Worm (Caenorhabditis elegans) whole organism, late embryonic: ENCODE data around the gene F19G12.1.

Experiments
- F13H6.1 ChIP-seq: sonication (generic microtip); optimal IDR thresholded peaks from 2 replicates; lab custom pipeline; 2016; ENCODE audit warnings: missing genetic modification characterization, missing compliant biosample characterization
- ama-1 ChIP-seq: fragments of 150-350 bp; optimal IDR thresholded peaks from 2 replicates; lab custom pipeline; 2014
- ceh-18 ChIP-seq: sonication (generic microtip); optimal IDR thresholded peaks from 2 replicates; lab custom pipeline; 2016; ENCODE audit warnings: missing genetic modification characterization, missing compliant biosample characterization
- fkh-10 ChIP-seq: fragments of 150-350 bp; optimal IDR thresholded peaks from 2 replicates; lab custom pipeline; 2014; ENCODE audit warnings: missing biosample characterization, missing genetic modification reagents, missing genetic modification characterization
- fkh-6 ChIP-seq: sonication (generic microtip); optimal IDR thresholded peaks from 2 replicates; lab custom pipeline; 2016; ENCODE audit warnings: missing genetic modification characterization, missing compliant biosample characterization
- nhr-11 ChIP-seq: fragments of 150-350 bp; optimal IDR thresholded peaks from 2 replicates; lab custom pipeline; 2014; ENCODE audit warnings: missing biosample characterization, missing genetic modification characterization
- pha-4 ChIP-seq: fragments of 150-350 bp; optimal IDR thresholded peaks from 2 replicates; lab custom pipeline; 2018; ENCODE audit warnings: missing biosample characterization, missing genetic modification reagents, missing genetic modification characterization
- rnt-1 ChIP-seq: sonication (generic microtip); optimal IDR thresholded peaks from 2 replicates; lab custom pipeline; 2016; ENCODE audit warnings: missing genetic modification characterization, missing compliant biosample characterization
- sox-4 ChIP-seq: sonication (generic microtip); optimal IDR thresholded peaks from 2 replicates; lab custom pipeline; 2017; ENCODE audit warnings: mild to moderate bottlenecking, missing genetic modification characterization, inconsistent platforms, missing compliant biosample characterization
- syd-9 ChIP-seq: sonication (generic microtip); optimal IDR thresholded peaks from 2 replicates; lab custom pipeline; 2016; ENCODE audit warnings: mild to moderate bottlenecking, missing genetic modification characterization, moderate library complexity, missing compliant biosample characterization
- unc-86 ChIP-seq: sonication (generic microtip); optimal IDR thresholded peaks from 2 replicates; lab custom pipeline; 2016; ENCODE audit warnings: missing genetic modification characterization, missing compliant biosample characterization

ce11 chrX:1458793-1459192 is 28.0 kb downstream of the F19G12.1 start, which contains the start of gene D1005.2:
- TF ChIP-seq ama-1 (no peak), ceh-18 (tag; lab: Kevin White, UChicago) (no peak), nhr-11 (tag; lab: Kevin White, UChicago) (no peak), fkh-6 (tag; lab: Kevin White, UChicago) (no peak), unc-86 (tag; lab: Kevin White, UChicago) (no peak), sox-4 (no peak), rnt-1 (tag; lab: Kevin White, UChicago) (no peak), F13H6.1 (no peak), syd-9 (tag; lab: Kevin White, UChicago) (no peak), fkh-10 (no peak), pha-4 (tag; lab: Kevin White, UChicago) (no peak)
